Worm (Caenorhabditis elegans): ENCODE results near the gene W01B6.6.

ce11 chrIV:10110870-10111269, 30.0 kb downstream of the W01B6.6 start:
- TF ChIP-seq him-1 (tag; optimal IDR thresholded peaks at IDR 0.05) = no peak
- TF ChIP-seq dao-5 (tag; optimal IDR thresholded peaks at IDR 0.05) = no peak
- TF ChIP-seq W03F9.2 (tag; optimal IDR thresholded peaks at IDR 0.05) = no peak
